Worm (Caenorhabditis elegans): ENCODE measurements around the gene R07E5.5.
"Not testable (repeated sequence)": the region's sequence is repeated elsewhere in the genome, so short reads cannot be mapped to it uniquely, and the experiment has no call there.

The R07E5.5 gene

ce11 chrIII:4413099-4413498, 15.9 kb downstream of the R07E5.5 start, which contains the start of gene mpc-1:
mpc-1 (plus strand) TSS chrIII:4413457.
- TF ChIP-seq elt-3 (tag; optimal IDR thresholded peaks at IDR 0.05) (no peak), ztf-11 (tag; optimal IDR thresholded peaks at IDR 0.05) (no peak), crh-2 (tag; optimal IDR thresholded peaks at IDR 0.05) (peak; percentile 54), gmeb-1 (tag; optimal IDR thresholded peaks at IDR 0.05) (no peak), Y55F3AM.14 (GFP tag; optimal IDR thresholded peaks at IDR 0.05) (no peak), nhr-237 (tag; optimal IDR thresholded peaks at IDR 0.05) (no peak), egl-27 (tag; optimal IDR thresholded peaks at IDR 0.05) (no peak), C34F6.9 (tag; optimal IDR thresholded peaks at IDR 0.05) (no peak), skn-1 (tag; optimal IDR thresholded peaks at IDR 0.05) (peak; percentile 59), lin-39 (tag; optimal IDR thresholded peaks at IDR 0.05) (no peak), elt-1 (tag; optimal IDR thresholded peaks at IDR 0.05) (no peak), unc-62 (GFP tag; optimal IDR thresholded peaks at IDR 0.05) (no peak), nhr-129 (tag; optimal IDR thresholded peaks at IDR 0.05) (no peak), sem-4 (tag; optimal IDR thresholded peaks at IDR 0.05) (no peak), aly-2 (tag; optimal IDR thresholded peaks at IDR 0.05) (no peak), lsy-2 (tag; optimal IDR thresholded peaks at IDR 0.05) (no peak), nhr-11 (tag; optimal IDR thresholded peaks at IDR 0.05) (no peak), nhr-23 (tag; optimal IDR thresholded peaks at IDR 0.05) (no peak), nhr-77 (tag; optimal IDR thresholded peaks at IDR 0.05) (no peak), ceh-82 (tag; optimal IDR thresholded peaks at IDR 0.05) (no peak), sma-3 (GFP tag; optimal IDR thresholded peaks at IDR 0.05) (no peak), F13H6.1 (tag; optimal IDR thresholded peaks at IDR 0.05) (no peak), ceh-16 (tag; optimal IDR thresholded peaks at IDR 0.05) (no peak), ztf-4 (tag; optimal IDR thresholded peaks at IDR 0.05) (no peak), nhr-21 (tag; optimal IDR thresholded peaks at IDR 0.05) (no peak), ZK546.5 (tag; optimal IDR thresholded peaks at IDR 0.05) (no peak), mdl-1 (tag; optimal IDR thresholded peaks at IDR 0.05) (peak in 1 of 2 experiments; percentile 22), nhr-6 (tag; optimal IDR thresholded peaks at IDR 0.05) (no peak), lin-13 (GFP tag; optimal IDR thresholded peaks at IDR 0.05) (no peak), fos-1 (tag; optimal IDR thresholded peaks at IDR 0.05) (peak; percentile 91), unc-39 (tag; optimal IDR thresholded peaks at IDR 0.05) (no peak), alr-1 (tag; optimal IDR thresholded peaks at IDR 0.05) (no peak), nhr-12 (tag; optimal IDR thresholded peaks at IDR 0.05) (no peak), ama-1 (optimal IDR thresholded peaks at IDR 0.05) (no peak), snpc-4 (tag; optimal IDR thresholded peaks at IDR 0.05) (no peak), unc-55 (GFP tag; optimal IDR thresholded peaks at IDR 0.05) (no peak), mbf-1 (tag; optimal IDR thresholded peaks at IDR 0.05) (no peak), lin-11 (tag; optimal IDR thresholded peaks at IDR 0.05) (no peak), R02D3.7 (tag; optimal IDR thresholded peaks at IDR 0.05) (no peak), sma-9 (GFP tag; optimal IDR thresholded peaks at IDR 0.05) (peak; percentile 37), sma-9 (tag; optimal IDR thresholded peaks at IDR 0.05) (no peak), mab-5 (tag; optimal IDR thresholded peaks at IDR 0.05) (no peak), dmd-4 (tag; optimal IDR thresholded peaks at IDR 0.05) (no peak), nhr-10 (tag; optimal IDR thresholded peaks at IDR 0.05) (no peak)

- TF ChIP-seq Y55F3AM.14 (GFP tag; optimal IDR thresholded peaks at IDR 0.05): peak; percentile 36
- peak; percentile 46 to 73 for TF ChIP-seq lsy-2 (tag; optimal IDR thresholded peaks at IDR 0.05)
- peak; percentile 32 for TF ChIP-seq nhr-129 (tag; optimal IDR thresholded peaks at IDR 0.05)
- peak; percentile 12 for TF ChIP-seq fos-1 (tag; optimal IDR thresholded peaks at IDR 0.05)
- TF ChIP-seq F13H6.1 (tag; optimal IDR thresholded peaks at IDR 0.05): peak; percentile 45
- peak; percentile 69 for TF ChIP-seq unc-55 (GFP tag; optimal IDR thresholded peaks at IDR 0.05)
- TF ChIP-seq C34F6.9 (tag; optimal IDR thresholded peaks at IDR 0.05): peak; percentile 73
- TF ChIP-seq nhr-6 (tag; optimal IDR thresholded peaks at IDR 0.05): peak; percentile 16
- peak; percentile 79 for TF ChIP-seq sma-9 (GFP tag; optimal IDR thresholded peaks at IDR 0.05)
- not testable (repeated sequence) for TF ChIP-seq sma-9 (tag; optimal IDR thresholded peaks at IDR 0.05)
- peak; percentile 37 for TF ChIP-seq nhr-25 (tag; optimal IDR thresholded peaks at IDR 0.05)
- TF ChIP-seq crh-2 (tag; optimal IDR thresholded peaks at IDR 0.05): peak; percentile 36
- TF ChIP-seq gmeb-1 (tag; optimal IDR thresholded peaks at IDR 0.05): peak; percentile 53
- peak; percentile 97 for TF ChIP-seq snpc-4 (tag; optimal IDR thresholded peaks at IDR 0.05)
- peak; percentile 13 for TF ChIP-seq egl-27 (tag; optimal IDR thresholded peaks at IDR 0.05)
- peak; percentile 38 for TF ChIP-seq lin-13 (GFP tag; optimal IDR thresholded peaks at IDR 0.05)
- TF ChIP-seq nhr-21 (tag; optimal IDR thresholded peaks at IDR 0.05): peak; percentile 17
- peak; percentile 40 for TF ChIP-seq sma-3 (GFP tag; optimal IDR thresholded peaks at IDR 0.05)
Observed at ce11 chrIII:4414041-4414440, 16.8 kb downstream of the R07E5.5 start.
